Fruit fly (Drosophila melanogaster) whole organism, embryonic: ENCODE results near the gene hbt.

ENCODE experiments used
- ATbp ChIP-seq: fragments of 200-800 bp; sonication (Bioruptor generic); optimal IDR thresholded peaks from 2 replicates; lab custom pipeline; 2017; ENCODE audit warnings: missing biosample characterization, mild to moderate bottlenecking, missing genetic modification characterization, missing genetic modification reagents
- Antp ChIP-seq: fragments of 200-800 bp; sonication (Bioruptor generic); optimal IDR thresholded peaks from 3 replicates; lab custom pipeline; 2016; ENCODE audit warnings: missing biosample characterization, missing genetic modification characterization
- Blimp-1 ChIP-seq: fragments of 200-800 bp; sonication (Bioruptor generic); optimal IDR thresholded peaks from 3 replicates; lab custom pipeline; 2018; ENCODE audit warnings: missing biosample characterization, missing genetic modification characterization, mild to moderate bottlenecking, moderate library complexity, missing genetic modification reagents
- CG10274 ChIP-seq: fragments of 200-800 bp; sonication (Bioruptor generic); optimal IDR thresholded peaks from 3 replicates; lab custom pipeline; 2017; ENCODE audit warnings: missing biosample characterization, mild to moderate bottlenecking, missing genetic modification characterization
- CG11695 ChIP-seq: fragments of 200-800 bp; sonication (Bioruptor generic); IDR thresholded peaks from 3 replicates; pipeline ENCODE4 v1.3.6; 2022; ENCODE audit warnings: missing biosample characterization, missing genetic modification characterization
- CG1233 ChIP-seq: fragments of 200-800 bp; sonication (Bioruptor generic); optimal IDR thresholded peaks from 4 replicates; lab custom pipeline; 2018; ENCODE audit warnings: missing biosample characterization, mild to moderate bottlenecking, missing genetic modification characterization
- CG13775 ChIP-seq: fragments of 200-800 bp; sonication (Bioruptor generic); optimal IDR thresholded peaks from 3 replicates; lab custom pipeline; 2017; ENCODE audit warnings: missing biosample characterization, mild to moderate bottlenecking, missing genetic modification characterization
- CG17361 ChIP-seq: fragments of 200-800 bp; sonication (Bioruptor generic); IDR thresholded peaks from 3 replicates; pipeline ENCODE4 v1.3.6; 2022; ENCODE audit warnings: missing biosample characterization, missing genetic modification characterization
- CG31224 ChIP-seq: fragments of 200-800 bp; sonication (Bioruptor generic); IDR thresholded peaks from 2 replicates; pipeline ENCODE4 v1.3.6; 2022; ENCODE audit warnings: missing biosample characterization, missing genetic modification characterization
- CG32532 ChIP-seq: fragments of 200-800 bp; sonication (Bioruptor generic); IDR thresholded peaks from 2 replicates; pipeline ENCODE4 v1.3.6; 2022; ENCODE audit warnings: missing biosample characterization, missing genetic modification characterization
- CG32767 ChIP-seq: fragments of 200-800 bp; sonication (Bioruptor generic); IDR thresholded peaks from 2 replicates; pipeline ENCODE4 v1.3.6; 2022; ENCODE audit warnings: missing biosample characterization, missing genetic modification characterization
- CG43689 ChIP-seq: fragments of 200-800 bp; sonication (Bioruptor generic); IDR thresholded peaks from 2 replicates; pipeline ENCODE4 v1.3.6; 2022; ENCODE audit warnings: missing biosample characterization, missing genetic modification characterization
- CG4707 ChIP-seq: fragments of 200-800 bp; sonication (Bioruptor generic); optimal IDR thresholded peaks from 2 replicates; lab custom pipeline; 2018; ENCODE audit warnings: missing biosample characterization, mild to moderate bottlenecking, missing genetic modification characterization, moderate library complexity
- CG4854 ChIP-seq: fragments of 200-800 bp; sonication (Bioruptor generic); optimal IDR thresholded peaks from 2 replicates; lab custom pipeline; 2016; ENCODE audit warnings: missing biosample characterization, missing genetic modification characterization, inconsistent platforms
- CG6689 ChIP-seq: fragments of 200-800 bp; sonication (Bioruptor generic); IDR thresholded peaks from 2 replicates; pipeline ENCODE4 v1.3.6; 2022; ENCODE audit warnings: missing biosample characterization, missing genetic modification characterization
- CG6765 ChIP-seq: fragments of 200-800 bp; sonication (Bioruptor generic); optimal IDR thresholded peaks from 3 replicates; lab custom pipeline; 2017; ENCODE audit warnings: missing biosample characterization, mild to moderate bottlenecking, missing genetic modification characterization
- CG8478 ChIP-seq: fragments of >200 bp; optimal IDR thresholded peaks from 2 replicates; lab custom pipeline; 2018
- Dbx ChIP-seq: fragments of 200-800 bp; sonication (Bioruptor generic); IDR thresholded peaks from 3 replicates; pipeline ENCODE4 v1.3.6; 2022; ENCODE audit warnings: missing biosample characterization, missing genetic modification characterization
- Drgx ChIP-seq: fragments of 200-800 bp; sonication (Bioruptor generic); IDR thresholded peaks from 2 replicates; pipeline ENCODE4 v1.3.6; 2022; ENCODE audit warnings: missing biosample characterization, missing genetic modification characterization
- Elba2 ChIP-seq: fragments of 200-800 bp; sonication (Bioruptor generic); optimal IDR thresholded peaks from 3 replicates; lab custom pipeline; 2016; ENCODE audit warnings: missing biosample characterization, missing genetic modification characterization
- Ets65A ChIP-seq: fragments of 200-800 bp; sonication (Bioruptor generic); peaks from one replicate; lab custom pipeline; 2016; ENCODE audit warnings: missing biosample characterization, missing genetic modification characterization
- Fer1 ChIP-seq: fragments of 200-800 bp; sonication (Bioruptor generic); optimal IDR thresholded peaks from 2 replicates; lab custom pipeline; 2017; ENCODE audit warnings: missing biosample characterization, mild to moderate bottlenecking, missing genetic modification characterization
- Gug ChIP-seq: fragments of 200-800 bp; sonication (Bioruptor generic); IDR thresholded peaks from 4 replicates; pipeline ENCODE4 v1.3.6; 2022; ENCODE audit warnings: missing biosample characterization, missing genetic modification characterization
- HLHmδ ChIP-seq: fragments of 200-800 bp; sonication (Bioruptor generic); optimal IDR thresholded peaks from 2 replicates; lab custom pipeline; 2018; ENCODE audit warnings: missing biosample characterization, mild to moderate bottlenecking, missing genetic modification characterization, moderate library complexity
- Hmx ChIP-seq: fragments of 200-800 bp; sonication (Bioruptor generic); optimal IDR thresholded peaks from 2 replicates; lab custom pipeline; 2016; ENCODE audit warnings: missing biosample characterization, missing genetic modification characterization
- Hr78 ChIP-seq, 2 experiments: fragments of 200-800 bp in 1 of 2; fragments of >200 bp in 1 of 2; sonication (Bioruptor generic) in 1 of 2; optimal IDR thresholded peaks; 2 replicates each; lab custom pipeline; 2017 to 2019; ENCODE audit warnings: missing biosample characterization in 2 of 2, missing genetic modification characterization in 2 of 2, mild to moderate bottlenecking in 1 of 2, moderate library complexity in 1 of 2
- Lim3 ChIP-seq: fragments of 200-800 bp; sonication (Bioruptor generic); IDR thresholded peaks from 2 replicates; pipeline ENCODE4 v1.3.6; 2022; ENCODE audit warnings: missing biosample characterization, missing genetic modification characterization
- Lpt ChIP-seq: fragments of >200 bp; optimal IDR thresholded peaks from 2 replicates; lab custom pipeline; 2018; ENCODE audit warnings: missing biosample characterization, missing genetic modification characterization
- Med ChIP-seq: fragments of 200-800 bp; sonication (Bioruptor generic); peaks from one replicate; lab custom pipeline; 2016; ENCODE audit warnings: missing biosample characterization, missing genetic modification characterization, mild to moderate bottlenecking, inconsistent platforms, moderate library complexity
- Nf-YC ChIP-seq: fragments of 200-800 bp; optimal IDR thresholded peaks from 3 replicates; lab custom pipeline; 2019; ENCODE audit warnings: missing biosample characterization, mild to moderate bottlenecking, missing genetic modification characterization, moderate library complexity
- Optix ChIP-seq: fragments of 200-800 bp; sonication (Bioruptor generic); IDR thresholded peaks from 3 replicates; pipeline ENCODE4 v1.3.6; 2022; ENCODE audit warnings: missing biosample characterization, missing genetic modification characterization
- Ssrp ChIP-seq: fragments of 200-800 bp; sonication (Bioruptor generic); optimal IDR thresholded peaks from 2 replicates; lab custom pipeline; 2018; ENCODE audit warnings: missing biosample characterization, mild to moderate bottlenecking, missing genetic modification characterization, moderate library complexity
- ara ChIP-seq: fragments of 200-800 bp; sonication (Bioruptor generic); IDR thresholded peaks from 2 replicates; pipeline ENCODE4 v1.3.6; 2022; ENCODE audit warnings: missing biosample characterization, missing genetic modification characterization
- ase ChIP-seq: fragments of 200-800 bp; sonication (Bioruptor generic); IDR thresholded peaks from 3 replicates; pipeline ENCODE4 v1.3.6; 2022; ENCODE audit warnings: missing biosample characterization, missing genetic modification characterization
- bbx ChIP-seq: fragments of 200-800 bp; sonication (Bioruptor generic); IDR thresholded peaks from 2 replicates; pipeline ENCODE4 v1.3.6; 2022; ENCODE audit warnings: missing biosample characterization, missing genetic modification characterization; ENCODE audit not compliant: partially characterized antibody
- cg ChIP-seq: fragments of 200-800 bp; sonication (Bioruptor generic); optimal IDR thresholded peaks from 3 replicates; lab custom pipeline; 2019; ENCODE audit warnings: missing biosample characterization, mild to moderate bottlenecking, missing genetic modification characterization, moderate library complexity
- chinmo ChIP-seq: fragments of 200-800 bp; sonication (Bioruptor generic); IDR thresholded peaks from 4 replicates; pipeline ENCODE4 v1.3.6; 2022; ENCODE audit warnings: missing biosample characterization, missing genetic modification characterization; ENCODE audit not compliant: partially characterized antibody
- cwo ChIP-seq: fragments of 200-800 bp; sonication (Bioruptor generic); optimal IDR thresholded peaks from 3 replicates; lab custom pipeline; 2017; ENCODE audit warnings: missing biosample characterization, missing genetic modification characterization, mild to moderate bottlenecking, moderate library complexity, missing genetic modification reagents
- ewg ChIP-seq: fragments of 200-800 bp; sonication (Bioruptor generic); optimal IDR thresholded peaks from 3 replicates; lab custom pipeline; 2017; ENCODE audit warnings: mild to moderate bottlenecking, missing biosample characterization, missing genetic modification reagents, missing genetic modification characterization
- grn ChIP-seq: fragments of 200-800 bp; sonication (Bioruptor generic); optimal IDR thresholded peaks from 3 replicates; lab custom pipeline; 2017; ENCODE audit warnings: missing biosample characterization, missing genetic modification characterization
- insv ChIP-seq, 2 experiments: fragments of 200-800 bp; sonication (Bioruptor generic); optimal IDR thresholded peaks; 3 replicates each; lab custom pipeline; 2016 to 2018; ENCODE audit warnings: missing biosample characterization in 2 of 2, missing genetic modification characterization in 2 of 2
- onecut ChIP-seq: fragments of 200-800 bp; sonication (Bioruptor generic); IDR thresholded peaks from 2 replicates; pipeline ENCODE4 v1.3.6; 2022; ENCODE audit warnings: missing biosample characterization, missing genetic modification characterization
- org-1 ChIP-seq: fragments of 200-800 bp; sonication (Bioruptor generic); optimal IDR thresholded peaks from 2 replicates; lab custom pipeline; 2017; ENCODE audit warnings: missing biosample characterization, missing genetic modification characterization
- pan ChIP-seq, 4 experiments: fragments of >200 bp in 3 of 4; fragments of 200-800 bp in 1 of 4; sonication (Bioruptor generic) in 1 of 4; optimal IDR thresholded peaks in 3 of 4; IDR thresholded peaks in 1 of 4; 2 replicates each; pipeline versions ENCODE4 v1.3.6 to Lab custom; 2017 to 2022; ENCODE audit warnings: missing biosample characterization in 2 of 4, missing genetic modification characterization in 2 of 4, mixed read lengths in 1 of 4
- pros ChIP-seq: fragments of 200-800 bp; sonication (Bioruptor generic); optimal IDR thresholded peaks from 3 replicates; lab custom pipeline; 2019; ENCODE audit warnings: missing biosample characterization, mild to moderate bottlenecking, missing genetic modification characterization, moderate library complexity
- sd ChIP-seq: fragments of 200-800 bp; sonication (Bioruptor generic); optimal IDR thresholded peaks from 3 replicates; lab custom pipeline; 2018; ENCODE audit warnings: missing biosample characterization, mild to moderate bottlenecking, missing genetic modification characterization, moderate library complexity
- sens ChIP-seq: fragments of 200-800 bp; sonication (Bioruptor generic); peaks from one replicate; lab custom pipeline; 2016; ENCODE audit warnings: missing biosample characterization, missing genetic modification characterization
- slou ChIP-seq: fragments of 200-800 bp; sonication (Bioruptor generic); optimal IDR thresholded peaks from 3 replicates; lab custom pipeline; 2016; ENCODE audit warnings: missing biosample characterization, missing genetic modification characterization
- wdn ChIP-seq: fragments of 200-800 bp; sonication (Bioruptor generic); IDR thresholded peaks from 2 replicates; pipeline ENCODE4 v1.3.6; 2022; ENCODE audit warnings: missing biosample characterization, missing genetic modification characterization

Gene hbt

DNA sequence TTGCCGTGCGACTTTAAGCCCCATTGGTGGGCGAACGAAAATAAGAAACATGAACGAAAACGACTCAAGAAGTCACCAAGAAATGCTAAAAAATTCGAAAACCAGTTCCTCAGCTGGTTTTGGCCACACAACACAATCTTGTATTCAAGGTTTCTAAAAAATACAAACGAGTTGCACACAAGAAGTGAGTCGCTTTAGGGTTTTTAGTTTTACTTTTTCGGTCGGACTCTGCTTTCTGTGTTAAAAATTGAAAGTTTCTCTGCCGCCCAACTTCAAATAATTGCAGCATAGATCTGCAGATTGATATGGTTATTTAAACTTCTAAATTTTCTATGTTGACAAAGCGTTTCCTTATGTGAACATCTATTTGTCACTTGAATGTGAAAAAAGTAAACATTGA, 38.3 kb downstream of the hbt start, which contains the start of gene CG16824:
CG16824 (plus strand) TSS at position 384 of the 400 bp plus-strand sequence.
- TF ChIP-seq Ets65A, result peak; percentile 71
- TF ChIP-seq insv (GFP tag; optimal IDR thresholded peaks at IDR 0.05; lab: Kevin White, UChicago), result no peak
- TF ChIP-seq chinmo, result 0 out of 4 replicates have a peak, but pooled peaks have one; percentile 61
- TF ChIP-seq Lim3, result no peak
- peak; percentile 88 for TF ChIP-seq pros
- no peak for TF ChIP-seq CG31224 (GFP tag; lab: Robert Waterston, UW)
- peak; percentile 75 for TF ChIP-seq Blimp-1

DNA sequence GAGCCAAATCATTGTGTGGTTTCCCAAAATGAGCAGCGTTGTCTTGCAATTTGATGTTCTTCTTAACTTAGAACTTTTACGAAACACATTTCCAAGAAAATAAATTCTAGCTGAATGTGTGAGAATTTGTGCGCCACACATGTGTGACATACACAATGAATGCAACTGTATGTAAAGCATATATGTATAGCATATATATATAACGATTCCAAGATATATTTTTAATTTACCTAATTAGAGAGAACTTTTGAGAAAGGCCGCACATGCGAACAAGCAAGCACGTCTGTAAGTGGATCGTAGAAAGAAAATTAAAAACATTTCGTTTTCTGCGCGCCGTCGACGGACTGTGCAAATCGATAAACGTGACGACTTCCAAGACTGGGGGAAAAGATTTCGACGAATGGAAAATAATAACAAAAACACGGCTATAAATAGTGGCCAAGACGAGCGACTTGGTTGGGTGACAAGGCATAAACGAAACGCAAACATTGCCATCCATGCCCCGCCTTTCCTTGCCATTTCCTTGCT, 38.9 kb downstream of the hbt start:
- TF ChIP-seq sd (peak; percentile 47), cg (peak; percentile 1), CG31224 (GFP tag; lab: Robert Waterston, UW) (peak; percentile 90), onecut (GFP tag; lab: Robert Waterston, UW) (0 out of 2 replicates have a peak, but pooled peaks have one; percentile 22), CG8478 (lab: Kevin White, UChicago) (no peak), CG32767 (no peak), Nf-YC (tag; lab: Kevin White, UChicago) (peak; percentile 13), cwo (GFP tag; lab: Kevin White, UChicago) (peak; percentile 80), sens (peak; percentile 67), Med (GFP tag; lab: Kevin White, UChicago) (peak; percentile 25)

DNA sequence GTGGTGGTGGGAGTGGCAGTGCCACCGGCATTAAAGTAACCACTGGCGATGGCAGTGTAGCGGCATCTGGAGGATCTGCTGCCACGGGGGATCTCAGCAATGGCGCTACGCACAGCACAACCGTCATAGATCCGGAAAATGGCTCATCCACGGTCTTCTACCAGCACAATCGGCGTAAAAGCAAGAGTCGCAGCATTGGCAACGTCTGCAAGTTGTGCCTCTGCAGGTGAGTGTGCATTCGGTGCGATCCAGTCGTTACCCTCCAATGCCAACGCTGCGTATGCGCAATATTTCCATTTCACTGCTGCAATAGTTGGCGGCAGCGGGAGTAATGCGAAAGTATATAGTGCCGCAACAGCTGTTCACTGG, 39.9 kb downstream of the hbt start:
- TF ChIP-seq ewg (GFP tag; lab: Kevin White, UChicago) (no peak), CG11695 (no peak; the same call in 2 of the 3 replicates), org-1 (peak; percentile 41), CG4707 (GFP tag; lab: Kevin White, UChicago) (no peak), HLHmδ (GFP tag; lab: Kevin White, UChicago) (no peak), CG13775 (GFP tag; lab: Kevin White, UChicago) (no peak), Fer1 (GFP tag; lab: Kevin White, UChicago) (no peak), Elba2 (no peak), Lpt (no peak), Dbx (GFP tag; lab: Robert Waterston, UW) (no peak), CG6689 (peak; percentile 36; the same call in 1 of the 2 replicates), CG32532 (GFP tag; lab: Robert Waterston, UW) (no peak), ase (no peak), Hr78 (GFP tag; optimal IDR thresholded peaks at IDR 0.05; lab: Kevin White, UChicago) (no peak), CG17361 (GFP tag; lab: Robert Waterston, UW) (no peak), Hmx (GFP tag; lab: Kevin White, UChicago) (no peak), slou (no peak), CG1233 (GFP tag; lab: Kevin White, UChicago) (no peak), Antp (no peak), wdn (GFP tag; lab: Robert Waterston, UW) (no peak), ATbp (GFP tag; lab: Kevin White, UChicago) (no peak), CG43689 (GFP tag; lab: Robert Waterston, UW) (0 out of 2 replicates have a peak, but pooled peaks have one; percentile 15), Gug (no peak), CG6765 (no peak), Drgx (GFP tag; lab: Robert Waterston, UW) (peak; percentile 60; the same call in 1 of the 2 replicates), bbx (no peak), pan (optimal IDR thresholded peaks at IDR 0.05; lab: Kevin White, UChicago) (no peak), pan (GFP tag; optimal IDR thresholded peaks at IDR 0.05 in 1 of 2, IDR thresholded peaks at IDR 0.05 in 1 of 2) (peak in 1 of 2 experiments; percentile 13), ara (GFP tag; lab: Robert Waterston, UW) (no peak), grn (GFP tag; lab: Kevin White, UChicago) (no peak), CG10274 (GFP tag; lab: Kevin White, UChicago) (peak; percentile 97), Optix (0 out of 3 replicates have a peak, but pooled peaks have one; percentile 7), CG4854 (GFP tag; lab: Kevin White, UChicago) (no peak), Ssrp (tag; lab: Kevin White, UChicago) (no peak)
